Worm (Caenorhabditis elegans) whole organism, L4 larva: ENCODE data around the gene cwp-3.

Experiments used
- D1046.2 ChIP-seq: fragments of 200-800 bp; sonication (Bioruptor generic); IDR thresholded peaks from 2 replicates; pipeline ENCODE4 v1.3.6; 2022; ENCODE audit warnings: missing genetic modification characterization, missing compliant biosample characterization
- T26A8.4 ChIP-seq: fragments of 200-800 bp; sonication (Bioruptor generic); IDR thresholded peaks from 2 replicates; pipeline ENCODE4 v1.3.6; 2022; ENCODE audit warnings: missing genetic modification characterization, missing compliant biosample characterization
- ama-1 ChIP-seq: fragments of 150-350 bp; optimal IDR thresholded peaks from 2 replicates; lab custom pipeline; 2014; ENCODE audit warnings: inconsistent platforms, mixed read lengths
- arid-1 ChIP-seq: fragments of 200-800 bp; sonication (Bioruptor generic); conservative IDR thresholded peaks from 2 replicates; pipeline ENCODE4 v1.3.6; 2022; ENCODE audit warnings: missing genetic modification reagents, missing genetic modification characterization, missing compliant biosample characterization
- ceh-20 ChIP-seq: fragments of 200-800 bp; sonication (Bioruptor generic); IDR thresholded peaks from 2 replicates; pipeline ENCODE4 v1.3.6; 2022; ENCODE audit warnings: missing genetic modification reagents, missing genetic modification characterization, missing compliant biosample characterization
- ceh-44 ChIP-seq: fragments of 200-800 bp; sonication (Bioruptor generic); IDR thresholded peaks from 2 replicates; pipeline ENCODE4 v1.3.6; 2022; ENCODE audit warnings: missing genetic modification reagents, missing genetic modification characterization, missing compliant biosample characterization
- ceh-62 ChIP-seq: sonication (generic microtip); optimal IDR thresholded peaks from 2 replicates; lab custom pipeline; 2017; ENCODE audit warnings: missing biosample characterization, missing genetic modification characterization
- ctbp-1 ChIP-seq: fragments of 200-800 bp; sonication (Bioruptor generic); IDR thresholded peaks from 2 replicates; pipeline ENCODE4 v1.3.6; 2022; ENCODE audit warnings: missing genetic modification reagents, missing genetic modification characterization, missing compliant biosample characterization
- dmd-9 ChIP-seq: fragments of 200-800 bp; sonication (Bioruptor generic); IDR thresholded peaks from 2 replicates; pipeline ENCODE4 v1.3.6; 2022; ENCODE audit warnings: missing genetic modification reagents, missing genetic modification characterization, missing compliant biosample characterization
- dpl-1 ChIP-seq: fragments of 150-350 bp; optimal IDR thresholded peaks from 2 replicates; lab custom pipeline; 2014; ENCODE audit warnings: missing biosample characterization, missing genetic modification reagents, missing genetic modification characterization
- duxl-1 ChIP-seq: sonication (generic microtip); optimal IDR thresholded peaks from 2 replicates; lab custom pipeline; 2016; ENCODE audit warnings: mild to moderate bottlenecking, missing genetic modification characterization, moderate library complexity, missing compliant biosample characterization; ENCODE audit not compliant: poor library complexity
- egl-27 ChIP-seq: sonication (generic microtip); optimal IDR thresholded peaks from 3 replicates; lab custom pipeline; 2017; ENCODE audit warnings: missing biosample characterization, missing genetic modification reagents, missing genetic modification characterization
- hlh-11 ChIP-seq: fragments of 200-800 bp; sonication (Bioruptor generic); optimal IDR thresholded peaks from 2 replicates; lab custom pipeline; 2018; ENCODE audit warnings: mild to moderate bottlenecking, missing genetic modification characterization, missing compliant biosample characterization
- jun-1 ChIP-seq: fragments of 150-350 bp; optimal IDR thresholded peaks from 2 replicates; lab custom pipeline; 2014; ENCODE audit warnings: missing biosample characterization, missing genetic modification reagents, missing genetic modification characterization
- lim-7 ChIP-seq: fragments of 200-800 bp; sonication (Bioruptor generic); IDR thresholded peaks from 2 replicates; pipeline ENCODE4 v1.3.6; 2022; ENCODE audit warnings: missing genetic modification characterization, missing compliant biosample characterization
- lin-1 ChIP-seq: fragments of 200-800 bp; sonication (Bioruptor generic); IDR thresholded peaks from 2 replicates; pipeline ENCODE4 v1.3.6; 2022; ENCODE audit warnings: missing genetic modification reagents, missing genetic modification characterization, missing compliant biosample characterization
- lin-38 ChIP-seq: fragments of 200-800 bp; sonication (Bioruptor generic); IDR thresholded peaks from 2 replicates; pipeline ENCODE4 v1.3.6; 2022; ENCODE audit warnings: missing genetic modification reagents, missing genetic modification characterization, missing compliant biosample characterization
- lir-3 ChIP-seq: sonication (generic microtip); optimal IDR thresholded peaks from 2 replicates; lab custom pipeline; 2016; ENCODE audit warnings: mild to moderate bottlenecking, missing genetic modification characterization, missing compliant biosample characterization
- madf-9 ChIP-seq: fragments of 200-800 bp; sonication (Bioruptor generic); conservative IDR thresholded peaks from 2 replicates; pipeline ENCODE4 v1.3.6; 2022; ENCODE audit warnings: missing genetic modification reagents, missing genetic modification characterization, missing compliant biosample characterization
- mdl-1 ChIP-seq, 2 experiments: fragments of 150-350 bp in 1 of 2; sonication (generic microtip) in 1 of 2; optimal IDR thresholded peaks; 2 replicates each; lab custom pipeline; 2014 to 2017; ENCODE audit warnings: missing biosample characterization in 2 of 2, missing genetic modification characterization in 2 of 2
- mdt-29 ChIP-seq: fragments of 200-800 bp; sonication (Bioruptor generic); IDR thresholded peaks from 2 replicates; pipeline ENCODE4 v1.3.6; 2022; ENCODE audit warnings: missing genetic modification reagents, missing genetic modification characterization, missing compliant biosample characterization
- mep-1 ChIP-seq: fragments of 150-350 bp; sonication (generic microtip); optimal IDR thresholded peaks from 3 replicates; lab custom pipeline; 2014; ENCODE audit warnings: missing biosample characterization, missing genetic modification characterization
- mxl-2 ChIP-seq: fragments of 200-800 bp; sonication (Bioruptor generic); conservative IDR thresholded peaks from 2 replicates; pipeline ENCODE4 v1.3.6; 2022; ENCODE audit warnings: missing genetic modification reagents, missing genetic modification characterization, missing compliant biosample characterization
- mxl-3 ChIP-seq: fragments of 200-800 bp; sonication (Bioruptor generic); optimal IDR thresholded peaks from 2 replicates; lab custom pipeline; 2018; ENCODE audit warnings: mild to moderate bottlenecking, missing genetic modification characterization, missing compliant biosample characterization
- nhr-10 ChIP-seq: fragments of 150-350 bp; optimal IDR thresholded peaks from 2 replicates; lab custom pipeline; 2014; ENCODE audit warnings: missing biosample characterization, missing genetic modification characterization
- nhr-237 ChIP-seq: sonication (generic microtip); optimal IDR thresholded peaks from 2 replicates; lab custom pipeline; 2017; ENCODE audit warnings: missing biosample characterization, missing genetic modification characterization
- nhr-25 ChIP-seq: sonication (generic microtip); optimal IDR thresholded peaks from 2 replicates; lab custom pipeline; 2017; ENCODE audit warnings: missing genetic modification characterization, mild to moderate bottlenecking, missing compliant biosample characterization, antibody characterized with exemption, moderate library complexity, borderline replicate concordance; ENCODE audit not compliant: insufficient read depth
- nhr-28 ChIP-seq: fragments of 150-350 bp; optimal IDR thresholded peaks from 2 replicates; lab custom pipeline; 2014; ENCODE audit warnings: missing biosample characterization, missing genetic modification characterization
- nhr-41 ChIP-seq: fragments of 200-800 bp; sonication (Bioruptor generic); IDR thresholded peaks from 2 replicates; pipeline ENCODE4 v1.3.6; 2022; ENCODE audit warnings: missing genetic modification reagents, missing genetic modification characterization, missing compliant biosample characterization
- nhr-42 ChIP-seq: fragments of 200-800 bp; sonication (Bioruptor generic); IDR thresholded peaks from 2 replicates; pipeline ENCODE4 v1.3.6; 2022; ENCODE audit warnings: missing genetic modification characterization, missing compliant biosample characterization
- nhr-48 ChIP-seq: sonication (generic microtip); optimal IDR thresholded peaks from 2 replicates; lab custom pipeline; 2016; ENCODE audit warnings: mild to moderate bottlenecking, missing genetic modification characterization, missing compliant biosample characterization
- nhr-76 ChIP-seq: fragments of 150-350 bp; optimal IDR thresholded peaks from 2 replicates; lab custom pipeline; 2014; ENCODE audit warnings: missing biosample characterization, missing genetic modification characterization
- nhr-77 ChIP-seq: fragments of 150-350 bp; optimal IDR thresholded peaks from 2 replicates; lab custom pipeline; 2014; ENCODE audit warnings: missing biosample characterization, missing genetic modification characterization
- pha-4 ChIP-seq, 2 experiments: fragments of 150-350 bp in 1 of 2; fragments of 200-800 bp in 1 of 2; sonication (Bioruptor generic) in 1 of 2; IDR thresholded peaks in 1 of 2; optimal IDR thresholded peaks in 1 of 2; 2 replicates each; pipeline versions ENCODE4 v1.3.6 to Lab custom; 2014 to 2022; ENCODE audit warnings: missing genetic modification characterization in 2 of 2, missing genetic modification reagents in 2 of 2, missing biosample characterization in 1 of 2, missing compliant biosample characterization in 1 of 2
- pqm-1 ChIP-seq: sonication (generic microtip); optimal IDR thresholded peaks from 2 replicates; lab custom pipeline; 2017; ENCODE audit warnings: missing biosample characterization, missing genetic modification characterization
- rbr-2 ChIP-seq: sonication (generic microtip); optimal IDR thresholded peaks from 2 replicates; lab custom pipeline; 2016; ENCODE audit warnings: missing genotype, missing genetic modification characterization, missing compliant biosample characterization
- saeg-2 ChIP-seq: fragments of 200-800 bp; sonication (Bioruptor generic); IDR thresholded peaks from 2 replicates; pipeline ENCODE4 v1.3.6; 2022; ENCODE audit warnings: missing genetic modification reagents, missing genetic modification characterization, missing compliant biosample characterization
- set-16 ChIP-seq: fragments of 200-800 bp; sonication (Bioruptor generic); IDR thresholded peaks from 2 replicates; pipeline ENCODE4 v1.3.6; 2022; ENCODE audit warnings: missing genetic modification reagents, missing genetic modification characterization, missing compliant biosample characterization
- snpc-4 ChIP-seq: fragments of 150-350 bp; optimal IDR thresholded peaks from 2 replicates; lab custom pipeline; 2014; ENCODE audit warnings: missing biosample characterization, missing genetic modification characterization
- spr-1 ChIP-seq: sonication (generic microtip); optimal IDR thresholded peaks from 2 replicates; lab custom pipeline; 2016; ENCODE audit warnings: mild to moderate bottlenecking, missing genetic modification characterization, missing compliant biosample characterization
- spr-3 ChIP-seq: fragments of 200-800 bp; sonication (Bioruptor generic); optimal IDR thresholded peaks from 2 replicates; lab custom pipeline; 2018; ENCODE audit warnings: mild to moderate bottlenecking, missing genetic modification characterization, missing compliant biosample characterization
- tag-97 ChIP-seq: fragments of 200-800 bp; sonication (Bioruptor generic); IDR thresholded peaks from 2 replicates; pipeline ENCODE4 v1.3.6; 2022; ENCODE audit warnings: missing genetic modification characterization, missing compliant biosample characterization
- tra-1 ChIP-seq: fragments of 200-800 bp; sonication (Bioruptor generic); IDR thresholded peaks from 2 replicates; pipeline ENCODE4 v1.3.6; 2022; ENCODE audit warnings: missing genetic modification reagents, missing genetic modification characterization, missing compliant biosample characterization
- unc-39 ChIP-seq: sonication (generic microtip); optimal IDR thresholded peaks from 2 replicates; lab custom pipeline; 2017; ENCODE audit warnings: missing biosample characterization, missing genetic modification characterization
- zfp-3 ChIP-seq: fragments of 200-800 bp; sonication (Bioruptor generic); conservative IDR thresholded peaks from 2 replicates; pipeline ENCODE4 v1.3.6; 2022; ENCODE audit warnings: missing genetic modification reagents, missing genetic modification characterization, missing compliant biosample characterization
- zip-11 ChIP-seq: fragments of 200-800 bp; sonication (Bioruptor generic); IDR thresholded peaks from 2 replicates; pipeline ENCODE4 v1.3.6; 2022; ENCODE audit warnings: missing genetic modification characterization, missing compliant biosample characterization

The cwp-3 gene

DNA sequence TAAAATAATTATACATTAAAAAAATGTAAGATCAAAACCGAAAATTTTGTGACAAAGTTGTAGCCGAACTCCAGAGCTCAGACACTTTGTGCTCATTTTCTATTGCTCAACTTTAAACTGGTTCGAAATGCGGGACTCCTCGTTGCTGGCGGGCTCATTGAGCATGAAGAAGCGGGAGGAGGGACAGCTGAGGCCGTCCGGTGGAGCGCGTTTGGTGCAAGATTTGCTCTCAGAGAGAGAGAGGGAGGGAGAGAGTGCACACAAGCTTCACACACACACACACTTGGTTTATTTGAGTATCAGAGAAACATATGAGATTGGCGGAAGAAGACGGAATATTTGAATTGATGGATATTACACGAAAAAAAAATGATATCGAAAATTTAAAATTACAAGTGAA, 32.0 kb upstream of the cwp-3 start (continued):
- TF ChIP-seq duxl-1 (tag; lab: Kevin White, UChicago) (no peak), dmd-9 (no peak), nhr-10 (tag; lab: Kevin White, UChicago) (no peak), spr-1 (tag; lab: Kevin White, UChicago) (no peak), rbr-2 (peak; percentile 54), jun-1 (tag; lab: Kevin White, UChicago) (no peak), nhr-25 (tag; lab: Kevin White, UChicago) (no peak), dpl-1 (peak; percentile 31), madf-9 (GFP tag; lab: Robert Waterston, UW) (no peak), nhr-237 (no peak), T26A8.4 (GFP tag; lab: Robert Waterston, UW) (no peak), saeg-2 (GFP tag; lab: Robert Waterston, UW) (no peak), tra-1 (GFP tag; lab: Robert Waterston, UW) (no peak), D1046.2 (GFP tag; lab: Robert Waterston, UW) (no peak), lir-3 (tag; lab: Kevin White, UChicago) (no peak), lin-1 (GFP tag; lab: Robert Waterston, UW) (no peak), lin-38 (GFP tag; lab: Robert Waterston, UW) (peak; percentile 60), zfp-3 (GFP tag; lab: Robert Waterston, UW) (no peak), egl-27 (no peak), mdl-1 (tag; optimal IDR thresholded peaks at IDR 0.05; lab: Kevin White, UChicago) (no peak), set-16 (peak; percentile 73), lim-7 (no peak), nhr-48 (tag; lab: Kevin White, UChicago) (no peak), nhr-76 (tag; lab: Kevin White, UChicago) (no peak), mdt-29 (GFP tag; lab: Robert Waterston, UW) (no peak)

DNA sequence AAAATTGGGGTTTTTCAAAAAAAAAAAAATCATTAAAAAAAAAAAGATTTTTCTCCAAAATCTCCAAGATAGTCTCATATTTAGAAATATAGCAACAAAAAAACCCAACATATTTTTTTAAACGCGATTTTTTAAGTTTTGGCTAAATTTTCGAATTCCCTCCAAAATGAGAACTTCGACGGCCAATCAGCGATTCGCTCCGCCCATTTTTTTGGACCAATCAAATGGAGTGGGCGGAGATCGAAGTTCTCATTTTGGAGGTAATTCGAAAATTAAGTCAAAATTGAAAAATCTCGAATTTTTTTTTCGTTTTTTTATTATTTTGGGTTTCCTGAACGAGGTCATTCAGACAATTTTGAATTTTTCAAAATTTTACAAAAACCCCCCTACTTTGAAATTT, 28.8 kb upstream of the cwp-3 start:
- TF ChIP-seq mep-1: no peak
- no peak for TF ChIP-seq nhr-76 (tag; lab: Kevin White, UChicago)
- no peak for TF ChIP-seq mxl-2
- no peak for TF ChIP-seq zfp-3 (GFP tag; lab: Robert Waterston, UW)
- TF ChIP-seq, all 104 proteins: peak for 0

DNA sequence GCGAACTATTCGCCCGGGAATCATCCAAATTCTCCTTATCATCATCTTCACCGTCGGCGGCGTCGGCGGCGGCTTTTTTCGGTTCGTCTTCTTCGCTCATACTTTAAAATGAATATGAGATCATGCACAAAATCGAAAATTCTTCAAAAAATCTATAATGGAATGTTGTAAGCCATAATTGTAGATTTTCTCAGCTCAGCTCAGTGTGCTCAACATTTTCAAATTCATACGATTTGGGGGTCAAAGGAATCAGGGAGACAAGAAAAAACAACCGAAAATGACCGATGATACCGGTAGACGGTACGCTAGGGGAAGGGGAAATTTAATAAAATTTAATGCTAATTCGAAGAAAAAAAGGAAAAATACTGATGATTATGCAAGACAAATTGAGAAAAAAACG, 24.1 kb upstream of the cwp-3 start, which contains the start of gene ccep-97:
TSS of gene ccep-97 (minus strand) at position 101 of the 400 bp plus-strand sequence.
- no peak for TF ChIP-seq ceh-44 (GFP tag; lab: Robert Waterston, UW)
- no peak for TF ChIP-seq rbr-2
- 0 out of 2 replicates have a peak, but pooled peaks have one; percentile 55 for TF ChIP-seq lim-7
- peak; percentile 17; the same call in 1 of the 2 replicates for TF ChIP-seq pha-4 (GFP tag; IDR thresholded peaks at IDR 0.05; lab: Robert Waterston, UW)
- no peak for TF ChIP-seq pha-4 (tag; optimal IDR thresholded peaks at IDR 0.05; lab: Kevin White, UChicago)
- peak; percentile 49 for TF ChIP-seq ama-1 (lab: Kevin White, UChicago)
- TF ChIP-seq nhr-28: peak; percentile 20

DNA sequence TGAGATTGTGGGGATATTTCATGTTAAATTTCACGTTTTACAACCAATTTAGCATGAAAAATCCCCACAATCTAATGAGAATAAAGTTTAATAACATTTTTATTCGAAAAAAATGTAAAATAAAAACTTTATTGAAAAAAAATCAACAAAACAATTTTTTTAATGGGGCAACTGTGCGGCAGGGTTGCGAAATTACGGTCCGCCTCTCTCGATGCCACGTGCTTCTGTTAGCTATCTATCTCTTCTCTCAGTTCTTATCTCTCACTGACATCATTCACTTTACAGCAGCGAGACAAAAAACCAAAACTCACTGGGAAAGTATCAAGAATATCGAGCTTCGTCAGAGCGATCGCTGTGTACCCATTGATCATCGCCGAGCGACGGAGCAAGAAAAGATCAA, 22.0 kb upstream of the cwp-3 start:
- TF ChIP-seq lin-38 (GFP tag; lab: Robert Waterston, UW): no peak
- TF ChIP-seq lim-7: no peak
- no peak for TF ChIP-seq nhr-237
- TF ChIP-seq ceh-20 (GFP tag; lab: Robert Waterston, UW): no peak
- no peak for TF ChIP-seq pqm-1 (tag; lab: Kevin White, UChicago)
- peak; percentile 58 for TF ChIP-seq hlh-11 (tag; lab: Kevin White, UChicago)
- TF ChIP-seq unc-39 (tag; lab: Kevin White, UChicago): no peak
- no peak for TF ChIP-seq D1046.2 (GFP tag; lab: Robert Waterston, UW)
- TF ChIP-seq tag-97 (GFP tag; lab: Robert Waterston, UW): no peak
- no peak for TF ChIP-seq snpc-4 (tag; lab: Kevin White, UChicago)
- no peak for TF ChIP-seq ceh-44 (GFP tag; lab: Robert Waterston, UW)
- TF ChIP-seq nhr-42 (GFP tag; lab: Robert Waterston, UW): no peak
- no peak for TF ChIP-seq spr-3
- peak; percentile 80 for TF ChIP-seq mxl-3 (GFP tag; lab: Kevin White, UChicago)
- TF ChIP-seq nhr-77 (tag; lab: Kevin White, UChicago): peak; percentile 30
- no peak for TF ChIP-seq ctbp-1 (GFP tag; lab: Robert Waterston, UW)
- no peak for TF ChIP-seq nhr-41
- no peak for TF ChIP-seq ceh-62 (tag; lab: Kevin White, UChicago)
- TF ChIP-seq mdl-1 (tag; optimal IDR thresholded peaks at IDR 0.05; lab: Kevin White, UChicago): peak in 1 of 2 experiments; percentile 70
- TF ChIP-seq mep-1: peak; percentile 18
- no peak for TF ChIP-seq arid-1 (GFP tag; lab: Robert Waterston, UW)
- TF ChIP-seq zip-11 (GFP tag; lab: Robert Waterston, UW): no peak
